Fruit fly (Drosophila melanogaster) whole organism, adult: Measurements from ENCODE around the gene Atx2.

Experiments used
- CG11617 ChIP-seq: fragments of 200-800 bp; sonication (Bioruptor generic); optimal IDR thresholded peaks from 2 replicates; lab custom pipeline; 2017; ENCODE audit warnings: mild to moderate bottlenecking, missing biosample characterization, missing genetic modification reagents, missing genetic modification characterization
- CG12768 ChIP-seq: fragments of 200-800 bp; sonication (Bioruptor generic); optimal IDR thresholded peaks from 2 replicates; lab custom pipeline; 2017; ENCODE audit warnings: missing biosample characterization, missing genetic modification characterization, mild to moderate bottlenecking, moderate library complexity, missing genetic modification reagents
- CG14711 ChIP-seq: fragments of 200-800 bp; sonication (Bioruptor generic); optimal IDR thresholded peaks from 2 replicates; lab custom pipeline; 2018; ENCODE audit warnings: missing biosample characterization, mild to moderate bottlenecking, missing genetic modification characterization, moderate library complexity
- CG1620 ChIP-seq: fragments of 200-800 bp; sonication (Bioruptor generic); optimal IDR thresholded peaks from 2 replicates; lab custom pipeline; 2016; ENCODE audit warnings: missing biosample characterization, missing genetic modification characterization
- CG33017 ChIP-seq: fragments of 200-800 bp; sonication (Bioruptor generic); optimal IDR thresholded peaks from 2 replicates; lab custom pipeline; 2018; ENCODE audit warnings: missing biosample characterization, mild to moderate bottlenecking, missing genetic modification characterization, moderate library complexity
- CG5204 ChIP-seq: fragments of 200-800 bp; sonication (Bioruptor generic); optimal IDR thresholded peaks from 2 replicates; lab custom pipeline; 2016; ENCODE audit warnings: missing biosample characterization, missing genetic modification characterization
- CG7045 ChIP-seq: fragments of 200-800 bp; sonication (Bioruptor generic); optimal IDR thresholded peaks from 2 replicates; lab custom pipeline; 2017; ENCODE audit warnings: missing biosample characterization, mild to moderate bottlenecking, missing genetic modification characterization
- CG7101 ChIP-seq: fragments of 200-800 bp; sonication (Bioruptor generic); optimal IDR thresholded peaks from 2 replicates; lab custom pipeline; 2018; ENCODE audit warnings: missing biosample characterization, mild to moderate bottlenecking, missing genetic modification characterization, moderate library complexity
- Clk ChIP-seq: fragments of 200-800 bp; sonication (Bioruptor generic); optimal IDR thresholded peaks from 2 replicates; lab custom pipeline; 2017; ENCODE audit warnings: missing biosample characterization, missing genetic modification characterization
- Crg-1 ChIP-seq: fragments of 200-800 bp; sonication (Bioruptor generic); optimal IDR thresholded peaks from 2 replicates; lab custom pipeline; 2016; ENCODE audit warnings: missing biosample characterization, missing genetic modification characterization
- Hr96 ChIP-seq: fragments of 200-800 bp; sonication (Bioruptor generic); optimal IDR thresholded peaks from 2 replicates; lab custom pipeline; 2016; ENCODE audit warnings: missing biosample characterization, missing genetic modification characterization
- Mnt ChIP-seq: fragments of 200-800 bp; sonication (Bioruptor generic); optimal IDR thresholded peaks from 2 replicates; lab custom pipeline; 2016; ENCODE audit warnings: missing biosample characterization, mild to moderate bottlenecking, missing genetic modification characterization
- bab1 ChIP-seq: fragments of 200-800 bp; sonication (Bioruptor generic); optimal IDR thresholded peaks from 3 replicates; lab custom pipeline; 2019; ENCODE audit warnings: missing biosample characterization, mild to moderate bottlenecking, missing genetic modification characterization, moderate library complexity
- cic ChIP-seq: fragments of 200-800 bp; sonication (Bioruptor generic); optimal IDR thresholded peaks from 2 replicates; lab custom pipeline; 2017; ENCODE audit warnings: missing biosample characterization, mild to moderate bottlenecking, missing genetic modification characterization, moderate library complexity
- cnc ChIP-seq, 2 experiments: fragments of >200 bp; optimal IDR thresholded peaks; 2 replicates each; lab custom pipeline; 2017
- kay ChIP-seq: fragments of 200-800 bp; sonication (Bioruptor generic); peaks from one replicate; lab custom pipeline; 2016; ENCODE audit warnings: missing biosample characterization, missing genetic modification characterization, borderline replicate concordance
- ovo ChIP-seq: fragments of 200-800 bp; sonication (Bioruptor generic); optimal IDR thresholded peaks from 2 replicates; lab custom pipeline; 2016; ENCODE audit warnings: missing biosample characterization, missing genetic modification characterization
- pad ChIP-seq: fragments of 200-800 bp; sonication (Bioruptor generic); optimal IDR thresholded peaks from 3 replicates; lab custom pipeline; 2017; ENCODE audit warnings: missing biosample characterization, missing genetic modification characterization, mild to moderate bottlenecking, moderate library complexity, missing genetic modification reagents
- tj ChIP-seq: fragments of 200-800 bp; sonication (Bioruptor generic); optimal IDR thresholded peaks from 3 replicates; lab custom pipeline; 2017; ENCODE audit warnings: missing biosample characterization, mild to moderate bottlenecking, missing genetic modification characterization, moderate library complexity
- toe ChIP-seq: fragments of 200-800 bp; sonication (Bioruptor generic); optimal IDR thresholded peaks from 2 replicates; lab custom pipeline; 2016; ENCODE audit warnings: missing biosample characterization, missing genetic modification characterization

Gene Atx2

DNA sequence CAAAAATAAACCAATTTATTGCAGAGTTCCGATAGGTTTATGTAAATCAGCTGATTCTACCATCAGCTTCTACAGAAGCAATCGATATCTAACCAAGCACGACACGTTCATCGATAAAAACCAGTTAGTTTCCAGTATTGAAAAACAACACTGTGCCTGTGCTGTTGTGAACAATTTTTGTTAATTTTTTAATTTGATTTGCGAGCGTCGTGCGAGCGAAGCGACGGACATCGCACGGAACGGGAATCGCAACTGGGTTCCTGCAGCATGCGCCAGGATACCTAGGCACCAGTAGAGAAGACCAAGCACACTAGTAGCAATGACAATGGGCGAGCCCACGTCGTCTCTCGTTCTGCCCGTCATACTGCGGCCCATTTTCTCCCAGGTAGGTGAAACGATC, 36.4 kb upstream of the Atx2 start, which contains the start of the genes Ccm3 and CG6136:
Gene Ccm3 (plus strand): TSS at position 125 of the 400 bp plus-strand sequence.
Gene CG6136 (minus strand): TSS at position 380 of the 400 bp plus-strand sequence.
- TF ChIP-seq CG12768 (GFP tag; lab: Kevin White, UChicago) (peak; percentile 69), ovo (GFP tag; lab: Kevin White, UChicago) (peak; percentile 49), CG5204 (GFP tag; lab: Kevin White, UChicago) (no peak), bab1 (GFP tag; lab: Kevin White, UChicago) (peak; percentile 66), CG7101 (peak; percentile 78), pad (peak; percentile 70), toe (GFP tag; lab: Kevin White, UChicago) (peak; percentile 32), CG33017 (tag; lab: Kevin White, UChicago) (peak; percentile 53), CG14711 (tag; lab: Kevin White, UChicago) (peak; percentile 38), Mnt (GFP tag; lab: Kevin White, UChicago) (peak; percentile 73), CG1620 (peak; percentile 38), CG11617 (GFP tag; lab: Kevin White, UChicago) (peak; percentile 31), Hr96 (GFP tag; lab: Kevin White, UChicago) (peak; percentile 72), cic (GFP tag; lab: Kevin White, UChicago) (peak; percentile 45), Crg-1 (GFP tag; lab: Kevin White, UChicago) (peak; percentile 85), Clk (peak; percentile 37), CG7045 (peak; percentile 42), cnc (optimal IDR thresholded peaks at IDR 0.05; lab: Kevin White, UChicago) (no peak), tj (GFP tag; lab: Kevin White, UChicago) (no peak), kay (GFP tag; lab: Kevin White, UChicago) (no peak)

DNA sequence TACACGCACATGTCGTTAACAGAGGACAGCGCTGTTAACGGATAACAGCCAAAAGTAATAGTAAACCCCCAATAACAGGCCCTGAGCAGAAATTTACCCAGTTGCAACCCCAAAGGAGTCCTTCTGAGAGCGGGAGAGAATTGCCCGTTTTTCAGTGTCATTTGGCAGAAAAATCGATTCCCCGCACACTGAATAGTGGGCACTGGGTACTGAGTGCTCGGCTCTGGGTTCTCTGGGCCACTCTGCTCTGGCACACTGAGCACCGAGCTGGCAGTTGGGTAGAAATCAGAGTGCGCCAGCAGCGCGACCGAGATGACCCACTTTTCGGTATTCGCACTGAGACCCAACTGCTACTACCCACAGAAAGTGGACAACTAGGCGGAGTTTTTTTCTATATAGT, 33.8 kb upstream of the Atx2 start, which contains the start of gene Rbp:
Gene Rbp (plus strand): TSS at position 239 of the 400 bp plus-strand sequence.
- TF ChIP-seq Clk (no peak), cic (GFP tag; lab: Kevin White, UChicago) (no peak), CG1620 (no peak), tj (GFP tag; lab: Kevin White, UChicago) (no peak), Crg-1 (GFP tag; lab: Kevin White, UChicago) (no peak), CG33017 (tag; lab: Kevin White, UChicago) (no peak), Hr96 (GFP tag; lab: Kevin White, UChicago) (no peak), CG7101 (no peak), toe (GFP tag; lab: Kevin White, UChicago) (no peak), bab1 (GFP tag; lab: Kevin White, UChicago) (no peak), CG5204 (GFP tag; lab: Kevin White, UChicago) (no peak), CG12768 (GFP tag; lab: Kevin White, UChicago) (no peak), cnc (optimal IDR thresholded peaks at IDR 0.05; lab: Kevin White, UChicago) (no peak), kay (GFP tag; lab: Kevin White, UChicago) (no peak), CG7045 (no peak), pad (no peak), ovo (GFP tag; lab: Kevin White, UChicago) (no peak)

DNA sequence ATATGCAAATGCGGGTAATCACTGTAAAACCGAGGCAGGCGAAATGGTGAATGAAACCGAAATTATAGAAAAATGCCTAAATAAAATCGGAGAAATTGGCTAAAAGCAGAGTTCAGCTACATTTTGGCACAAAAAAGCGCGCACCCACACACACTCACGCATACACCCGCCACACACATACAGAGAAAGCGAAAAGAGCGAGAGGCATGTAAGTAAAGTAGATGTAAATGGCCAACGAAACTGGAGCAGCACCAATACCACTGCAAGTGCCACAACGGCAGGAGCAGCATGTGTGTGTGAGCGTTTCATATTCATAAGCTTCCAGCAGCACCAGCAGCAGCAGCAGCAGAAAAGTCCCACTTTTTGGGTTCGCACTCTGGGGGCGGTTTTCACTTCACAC, 32.8 kb upstream of the Atx2 start:
- TF ChIP-seq CG7045 (no peak), tj (GFP tag; lab: Kevin White, UChicago) (no peak), CG5204 (GFP tag; lab: Kevin White, UChicago) (no peak), Mnt (GFP tag; lab: Kevin White, UChicago) (no peak), cnc (optimal IDR thresholded peaks at IDR 0.05; lab: Kevin White, UChicago) (no peak), Crg-1 (GFP tag; lab: Kevin White, UChicago) (no peak), cic (GFP tag; lab: Kevin White, UChicago) (no peak), CG1620 (no peak), toe (GFP tag; lab: Kevin White, UChicago) (no peak), CG11617 (GFP tag; lab: Kevin White, UChicago) (no peak), ovo (GFP tag; lab: Kevin White, UChicago) (no peak), pad (no peak), Hr96 (GFP tag; lab: Kevin White, UChicago) (no peak), CG12768 (GFP tag; lab: Kevin White, UChicago) (no peak), kay (GFP tag; lab: Kevin White, UChicago) (no peak), CG14711 (tag; lab: Kevin White, UChicago) (no peak)

DNA sequence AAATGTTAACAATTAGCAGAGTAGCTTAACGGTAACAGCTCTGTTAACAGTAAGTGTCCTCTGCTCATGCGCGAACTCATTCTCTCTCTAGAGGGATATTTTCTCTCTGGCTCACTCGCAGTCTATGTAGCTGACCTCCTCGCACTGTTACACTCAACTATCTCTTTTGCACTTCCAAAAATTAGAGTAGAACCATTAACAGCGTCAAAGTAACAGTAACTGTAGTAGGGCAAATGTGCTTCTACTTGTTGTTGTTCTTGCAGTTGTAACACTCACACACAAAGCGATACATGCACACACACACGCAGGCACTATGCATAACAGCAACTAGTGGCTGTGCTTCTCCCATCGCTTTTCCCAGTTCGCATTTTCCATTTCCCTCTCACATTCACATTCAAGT, 29.2 kb upstream of the Atx2 start:
- TF ChIP-seq CG11617 (GFP tag; lab: Kevin White, UChicago) (no peak), Crg-1 (GFP tag; lab: Kevin White, UChicago) (no peak), CG7045 (no peak), bab1 (GFP tag; lab: Kevin White, UChicago) (no peak), tj (GFP tag; lab: Kevin White, UChicago) (no peak), cnc (optimal IDR thresholded peaks at IDR 0.05; lab: Kevin White, UChicago) (no peak), Hr96 (GFP tag; lab: Kevin White, UChicago) (no peak), CG5204 (GFP tag; lab: Kevin White, UChicago) (no peak), toe (GFP tag; lab: Kevin White, UChicago) (no peak), ovo (GFP tag; lab: Kevin White, UChicago) (no peak), CG12768 (GFP tag; lab: Kevin White, UChicago) (no peak), CG7101 (no peak), pad (no peak)

DNA sequence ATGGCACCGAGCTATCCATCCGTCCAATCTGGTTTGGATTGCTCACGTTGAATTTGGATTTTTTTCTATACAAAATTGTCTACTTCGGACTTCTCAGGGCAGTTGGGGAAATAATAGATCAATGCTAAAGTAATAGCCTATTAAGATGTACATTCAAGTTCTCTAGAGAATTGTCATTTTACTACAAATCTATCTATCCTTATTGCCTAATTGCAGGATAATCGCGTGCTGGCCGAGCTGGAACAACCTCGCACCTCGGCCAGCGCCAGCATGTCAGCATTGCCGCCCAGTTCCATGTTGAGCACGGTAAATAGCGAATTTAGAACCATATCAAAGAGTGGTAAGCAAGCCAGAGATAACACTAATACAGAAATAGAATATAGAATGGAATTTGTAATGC, 25.4 kb upstream of the Atx2 start, which contains the start of gene h-cup:
Gene h-cup (minus strand): TSS at position 101 of the 400 bp plus-strand sequence.
- TF ChIP-seq tj (GFP tag; lab: Kevin White, UChicago), result no peak
- no peak for TF ChIP-seq toe (GFP tag; lab: Kevin White, UChicago)
- no peak for TF ChIP-seq pad
- TF ChIP-seq CG33017 (tag; lab: Kevin White, UChicago), result no peak
- no peak for TF ChIP-seq bab1 (GFP tag; lab: Kevin White, UChicago)
- TF ChIP-seq cic (GFP tag; lab: Kevin White, UChicago), result no peak
- TF ChIP-seq ovo (GFP tag; lab: Kevin White, UChicago), result no peak
- no peak for TF ChIP-seq CG14711 (tag; lab: Kevin White, UChicago)
- TF ChIP-seq CG7101, result no peak
- TF ChIP-seq cnc (optimal IDR thresholded peaks at IDR 0.05; lab: Kevin White, UChicago), result no peak
- no peak for TF ChIP-seq CG11617 (GFP tag; lab: Kevin White, UChicago)
- no peak for TF ChIP-seq kay (GFP tag; lab: Kevin White, UChicago)
- TF ChIP-seq CG12768 (GFP tag; lab: Kevin White, UChicago), result no peak
- no peak for TF ChIP-seq CG5204 (GFP tag; lab: Kevin White, UChicago)
- no peak for TF ChIP-seq Crg-1 (GFP tag; lab: Kevin White, UChicago)
- TF ChIP-seq Mnt (GFP tag; lab: Kevin White, UChicago), result no peak
- TF ChIP-seq Hr96 (GFP tag; lab: Kevin White, UChicago), result no peak
- TF ChIP-seq Clk, result no peak
- no peak for TF ChIP-seq CG7045
- TF ChIP-seq CG1620, result no peak
